Worm (Caenorhabditis elegans) whole organism, L3 larva: ENCODE measurements around the gene mtl-2.

Experiments used
- R02D3.7 ChIP-seq: fragments of 150-350 bp; optimal IDR thresholded peaks from 2 replicates; lab custom pipeline; 2014; ENCODE audit warnings: missing biosample characterization, missing genetic modification characterization
- ZK546.5 ChIP-seq: sonication (generic microtip); optimal IDR thresholded peaks from 2 replicates; lab custom pipeline; 2017; ENCODE audit warnings: missing biosample characterization, missing genetic modification characterization
- ama-1 ChIP-seq: fragments of 150-350 bp; optimal IDR thresholded peaks from 2 replicates; lab custom pipeline; 2018
- ceh-28 ChIP-seq: fragments of 150-350 bp; optimal IDR thresholded peaks from 2 replicates; lab custom pipeline; 2014; ENCODE audit warnings: missing biosample characterization, missing genetic modification reagents, missing genetic modification characterization
- ceh-82 ChIP-seq: fragments of 150-350 bp; optimal IDR thresholded peaks from 2 replicates; lab custom pipeline; 2014; ENCODE audit warnings: missing biosample characterization, missing genetic modification characterization
- ceh-9 ChIP-seq: sonication (generic microtip); optimal IDR thresholded peaks from 2 replicates; lab custom pipeline; 2018; ENCODE audit warnings: missing biosample characterization, missing genetic modification characterization
- egl-27 ChIP-seq: sonication (generic microtip); optimal IDR thresholded peaks from 4 replicates; lab custom pipeline; 2017; ENCODE audit warnings: missing biosample characterization, missing genetic modification reagents, missing genetic modification characterization
- egl-5 ChIP-seq: fragments of 150-350 bp; optimal IDR thresholded peaks from 2 replicates; lab custom pipeline; 2017; ENCODE audit warnings: missing biosample characterization, missing genetic modification reagents, missing genetic modification characterization, inconsistent platforms
- elt-1 ChIP-seq: fragments of 150-350 bp; optimal IDR thresholded peaks from 2 replicates; lab custom pipeline; 2014; ENCODE audit warnings: missing biosample characterization, missing genetic modification characterization
- elt-2 ChIP-seq: sonication (generic microtip); optimal IDR thresholded peaks from 2 replicates; lab custom pipeline; 2016; ENCODE audit warnings: missing genetic modification reagents, mild to moderate bottlenecking, missing genetic modification characterization, missing compliant biosample characterization
- eor-1 ChIP-seq, 2 experiments: fragments of 150-350 bp; optimal IDR thresholded peaks; 2 replicates each; lab custom pipeline; 2014 to 2018; ENCODE audit warnings: missing biosample characterization in 2 of 2, missing genetic modification characterization in 2 of 2
- fkh-10 ChIP-seq: sonication (generic microtip); optimal IDR thresholded peaks from 2 replicates; lab custom pipeline; 2017; ENCODE audit warnings: missing biosample characterization, missing genetic modification reagents, missing genetic modification characterization
- fkh-2 ChIP-seq: fragments of 150-350 bp; optimal IDR thresholded peaks from 2 replicates; lab custom pipeline; 2014; ENCODE audit warnings: missing biosample characterization, missing genetic modification reagents, missing genetic modification characterization
- fos-1 ChIP-seq: fragments of 150-350 bp; optimal IDR thresholded peaks from 2 replicates; lab custom pipeline; 2014; ENCODE audit warnings: missing biosample characterization, missing genetic modification characterization
- hmg-11 ChIP-seq: sonication (generic microtip); optimal IDR thresholded peaks from 2 replicates; lab custom pipeline; 2016; ENCODE audit warnings: missing genetic modification characterization, missing compliant biosample characterization
- jun-1 ChIP-seq: fragments of 150-350 bp; optimal IDR thresholded peaks from 2 replicates; lab custom pipeline; 2014; ENCODE audit warnings: missing biosample characterization, missing genetic modification reagents, missing genetic modification characterization
- lin-15B ChIP-seq: fragments of 150-350 bp; optimal IDR thresholded peaks from 2 replicates; lab custom pipeline; 2014; ENCODE audit warnings: missing biosample characterization, missing genetic modification characterization
- lin-39 ChIP-seq: fragments of 150-350 bp; optimal IDR thresholded peaks from 2 replicates; lab custom pipeline; 2018; ENCODE audit warnings: missing biosample characterization, missing genetic modification reagents, missing genetic modification characterization
- lsy-12 ChIP-seq: sonication (generic microtip); optimal IDR thresholded peaks from 2 replicates; lab custom pipeline; 2016; ENCODE audit warnings: mild to moderate bottlenecking, missing genetic modification characterization, missing compliant biosample characterization
- mdl-1 ChIP-seq: fragments of 150-350 bp; optimal IDR thresholded peaks from 2 replicates; lab custom pipeline; 2014; ENCODE audit warnings: missing biosample characterization, missing genetic modification characterization
- mml-1 ChIP-seq: fragments of 150-350 bp; sonication (generic microtip); optimal IDR thresholded peaks from 3 replicates; lab custom pipeline; 2014; ENCODE audit warnings: missing biosample characterization, missing genetic modification characterization
- nfya-1 ChIP-seq: sonication (generic microtip); optimal IDR thresholded peaks from 2 replicates; lab custom pipeline; 2017; ENCODE audit warnings: missing genetic modification characterization, mild to moderate bottlenecking, missing compliant biosample characterization, antibody characterized with exemption, moderate library complexity; ENCODE audit not compliant: insufficient read depth
- nhr-11 ChIP-seq: fragments of 150-350 bp; optimal IDR thresholded peaks from 2 replicates; lab custom pipeline; 2014; ENCODE audit warnings: missing biosample characterization, missing genetic modification characterization
- nhr-23 ChIP-seq: fragments of 150-350 bp; optimal IDR thresholded peaks from 2 replicates; lab custom pipeline; 2014; ENCODE audit warnings: missing biosample characterization, missing genetic modification reagents, missing genetic modification characterization
- nhr-237 ChIP-seq: fragments of 150-350 bp; optimal IDR thresholded peaks from 2 replicates; lab custom pipeline; 2014; ENCODE audit warnings: missing biosample characterization, missing genetic modification characterization
- nhr-25 ChIP-seq: sonication (generic microtip); optimal IDR thresholded peaks from 2 replicates; lab custom pipeline; 2017; ENCODE audit warnings: missing biosample characterization, missing genetic modification characterization
- nhr-28 ChIP-seq: fragments of 150-350 bp; optimal IDR thresholded peaks from 2 replicates; lab custom pipeline; 2014; ENCODE audit warnings: missing biosample characterization, missing genetic modification characterization
- nhr-43 ChIP-seq: sonication (generic microtip); optimal IDR thresholded peaks from 2 replicates; lab custom pipeline; 2016; ENCODE audit warnings: mild to moderate bottlenecking, missing genetic modification characterization, missing compliant biosample characterization; ENCODE audit not compliant: poor library complexity, severe bottlenecking
- nhr-76 ChIP-seq: fragments of 150-350 bp; sonication (generic microtip); optimal IDR thresholded peaks from 5 replicates; lab custom pipeline; 2014; ENCODE audit warnings: missing biosample characterization, missing genetic modification characterization
- nhr-77 ChIP-seq: fragments of 150-350 bp; optimal IDR thresholded peaks from 2 replicates; lab custom pipeline; 2014; ENCODE audit warnings: missing biosample characterization, missing genetic modification characterization
- pha-4 ChIP-seq: fragments of 150-350 bp; optimal IDR thresholded peaks from 2 replicates; lab custom pipeline; 2014; ENCODE audit warnings: missing biosample characterization, missing genetic modification reagents, missing genetic modification characterization
- pqm-1 ChIP-seq: fragments of 150-350 bp; optimal IDR thresholded peaks from 2 replicates; lab custom pipeline; 2017; ENCODE audit warnings: missing biosample characterization, missing genetic modification characterization, inconsistent platforms
- sea-2 ChIP-seq: fragments of 150-350 bp; sonication (generic microtip); optimal IDR thresholded peaks from 4 replicates; lab custom pipeline; 2014; ENCODE audit warnings: missing biosample characterization, missing genetic modification reagents, missing genetic modification characterization
- skn-1 ChIP-seq: fragments of 150-350 bp; optimal IDR thresholded peaks from 2 replicates; lab custom pipeline; 2014; ENCODE audit warnings: missing biosample characterization, missing genetic modification characterization
- snpc-4 ChIP-seq: fragments of 150-350 bp; optimal IDR thresholded peaks from 2 replicates; lab custom pipeline; 2014; ENCODE audit warnings: missing biosample characterization, missing genetic modification characterization
- tbx-2 ChIP-seq: sonication (generic microtip); optimal IDR thresholded peaks from 2 replicates; lab custom pipeline; 2016; ENCODE audit warnings: mild to moderate bottlenecking, missing genetic modification characterization, missing compliant biosample characterization
- unc-62 ChIP-seq: fragments of 150-350 bp; sonication (generic microtip); optimal IDR thresholded peaks from 4 replicates; lab custom pipeline; 2014; ENCODE audit warnings: missing biosample characterization, missing genetic modification reagents, missing genetic modification characterization
- ztf-4 ChIP-seq: fragments of 150-350 bp; optimal IDR thresholded peaks from 2 replicates; lab custom pipeline; 2014; ENCODE audit warnings: missing biosample characterization, missing genetic modification characterization

mtl-2 gene

ce11 chrV:14018640-14019039 lies at the start of gene mtl-2, which contains the start of gene T08G5.1:
Gene mtl-2 (minus strand): TSS chrV:14018673.
Gene T08G5.1 (plus strand): TSS chrV:14018766.
- TF ChIP-seq elt-2 (tag; lab: Kevin White, UChicago) (peak; percentile 75), fos-1 (tag; lab: Kevin White, UChicago) (no peak), skn-1 (tag; lab: Kevin White, UChicago) (no peak), tbx-2 (tag; lab: Kevin White, UChicago) (no peak), ceh-82 (tag; lab: Kevin White, UChicago) (no peak), R02D3.7 (no peak), jun-1 (no peak), pqm-1 (peak; percentile 28)

ce11 chrV:14067816-14068296 lies 49.4 kb upstream of the mtl-2 start, which contains the start of gene D1086.17:
Gene D1086.17 (plus strand): TSS chrV:14067866.
- TF ChIP-seq egl-27 = no peak
- TF ChIP-seq ama-1 (lab: Kevin White, UChicago) = no peak
- no peak for TF ChIP-seq lsy-12 (tag; lab: Kevin White, UChicago)
- no peak for TF ChIP-seq ceh-9
- no peak for TF ChIP-seq unc-62
- no peak for TF ChIP-seq egl-5 (tag; lab: Kevin White, UChicago)
- TF ChIP-seq nhr-11 (tag; lab: Kevin White, UChicago) = no peak
- TF ChIP-seq fkh-2 (tag; lab: Kevin White, UChicago) = no peak
- TF ChIP-seq nhr-237 = no peak
- TF ChIP-seq ZK546.5 = no peak
- no peak for TF ChIP-seq hmg-11 (tag; lab: Kevin White, UChicago)
- TF ChIP-seq pha-4 (tag; lab: Kevin White, UChicago) = no peak
- TF ChIP-seq mdl-1 (tag; lab: Kevin White, UChicago) = no peak
- TF ChIP-seq nhr-76 (tag; lab: Kevin White, UChicago) = no peak
- TF ChIP-seq snpc-4 = no peak
- no peak for TF ChIP-seq elt-2 (tag; lab: Kevin White, UChicago)

ce11 chrV:14064422-14064821 lies 45.9 kb upstream of the mtl-2 start, which contains the start of gene D1086.21:
Gene D1086.21 (plus strand): TSS chrV:14064722.
- TF ChIP-seq fkh-10 (GFP tag; lab: Kevin White, UChicago) (no peak), lsy-12 (tag; lab: Kevin White, UChicago) (no peak), eor-1 (tag; optimal IDR thresholded peaks at IDR 0.05; lab: Kevin White, UChicago) (no peak), elt-2 (tag; lab: Kevin White, UChicago) (no peak)

ce11 chrV:14063980-14064379 lies 45.5 kb upstream of the mtl-2 start:
- TF ChIP-seq nfya-1 (tag; lab: Kevin White, UChicago) (peak; percentile 90), sea-2 (GFP tag; lab: Kevin White, UChicago) (no peak)

- TF ChIP-seq egl-27 = no peak
- TF ChIP-seq jun-1 = no peak
- no peak for TF ChIP-seq mml-1 (tag; lab: Kevin White, UChicago)
- TF ChIP-seq R02D3.7 = no peak
- no peak for TF ChIP-seq lin-15B (tag; lab: Kevin White, UChicago)
Observed at ce11 chrV:14057540-14057939, 39.1 kb upstream of the mtl-2 start, which contains the start of gene F58D12.3. Gene F58D12.3 (plus strand): TSS chrV:14057840.

- TF ChIP-seq fkh-10 (GFP tag; lab: Kevin White, UChicago) = peak; percentile 50
- TF ChIP-seq lin-39 (tag; lab: Kevin White, UChicago) = peak; percentile 94
- peak; percentile 28 for TF ChIP-seq ztf-4 (tag; lab: Kevin White, UChicago)
- TF ChIP-seq egl-5 (tag; lab: Kevin White, UChicago) = peak; percentile 35
- peak; percentile 39 for TF ChIP-seq nhr-77
- TF ChIP-seq egl-27 = peak; percentile 16
- TF ChIP-seq lin-15B (tag; lab: Kevin White, UChicago) = peak; percentile 82
- peak; percentile 93 for TF ChIP-seq snpc-4
- TF ChIP-seq skn-1 (tag; lab: Kevin White, UChicago) = peak; percentile 18
- peak; percentile 10 for TF ChIP-seq nhr-76 (tag; lab: Kevin White, UChicago)
- peak; percentile 52 for TF ChIP-seq elt-1
- peak; percentile 97 for TF ChIP-seq nhr-23 (tag; lab: Kevin White, UChicago)
- TF ChIP-seq ceh-82 (tag; lab: Kevin White, UChicago) = peak; percentile 75
- TF ChIP-seq pqm-1 = peak; percentile 65
- peak; percentile 25 for TF ChIP-seq mdl-1 (tag; lab: Kevin White, UChicago)
- TF ChIP-seq nhr-25 (tag; lab: Kevin White, UChicago) = peak; percentile 96
- TF ChIP-seq unc-62 = peak; percentile 39
- peak; percentile 77 for TF ChIP-seq elt-2 (tag; lab: Kevin White, UChicago)
- TF ChIP-seq tbx-2 (tag; lab: Kevin White, UChicago) = peak; percentile 90
- peak; percentile 77 for TF ChIP-seq pha-4 (tag; lab: Kevin White, UChicago)
- peak; percentile 94 for TF ChIP-seq lsy-12 (tag; lab: Kevin White, UChicago)
- TF ChIP-seq nhr-43 = peak; percentile 98
- peak; percentile 87 for TF ChIP-seq jun-1
- TF ChIP-seq ceh-28 (tag; lab: Kevin White, UChicago) = peak; percentile 86
- peak; percentile 80 for TF ChIP-seq R02D3.7
- peak in 1 of 2 experiments; percentile 23 for TF ChIP-seq eor-1 (tag; optimal IDR thresholded peaks at IDR 0.05; lab: Kevin White, UChicago)
- TF ChIP-seq nfya-1 (tag; lab: Kevin White, UChicago) = peak; percentile 87
- TF ChIP-seq nhr-28 = peak; percentile 41
Observed at ce11 chrV:14055097-14055496, 36.6 kb upstream of the mtl-2 start.
